Fruit fly (Drosophila melanogaster) whole organism, larva: Measurements from ENCODE around the gene Ugt36D1.

Source experiments
- noc ChIP-seq: fragments of 200-800 bp; sonication (Bioruptor generic); optimal IDR thresholded peaks from 3 replicates; lab custom pipeline; 2019; ENCODE audit warnings: missing biosample characterization, mild to moderate bottlenecking, missing genetic modification characterization, moderate library complexity

Gene Ugt36D1

dm6 chr2L:18871822-18872221 is 48.5 kb downstream of the Ugt36D1 start:
- no peak for TF ChIP-seq noc (tag; lab: Kevin White, UChicago)

dm6 chr2L:18875213-18875612 is 51.9 kb downstream of the Ugt36D1 start:
- TF ChIP-seq noc (tag; lab: Kevin White, UChicago): no peak
